Worm (Caenorhabditis elegans) whole organism, L2 larva: Measurements from ENCODE around the gene nimk-1.
A peak's percentile ranks its signal among the peaks of the same experiment; 100 is the strongest.

Source experiments
- ZK546.5 ChIP-seq: sonication (generic microtip); optimal IDR thresholded peaks from 2 replicates; lab custom pipeline; 2017; ENCODE audit warnings: missing biosample characterization, missing genetic modification characterization
- alr-1 ChIP-seq: fragments of 150-350 bp; optimal IDR thresholded peaks from 2 replicates; lab custom pipeline; 2014; ENCODE audit warnings: missing biosample characterization, missing genetic modification characterization
- blmp-1 ChIP-seq: sonication (generic microtip); optimal IDR thresholded peaks from 2 replicates; lab custom pipeline; 2017; ENCODE audit warnings: missing genetic modification characterization, mild to moderate bottlenecking, missing compliant biosample characterization, antibody characterized with exemption, moderate library complexity; ENCODE audit not compliant: insufficient read depth
- ceh-82 ChIP-seq: fragments of 150-350 bp; optimal IDR thresholded peaks from 2 replicates; lab custom pipeline; 2014; ENCODE audit warnings: missing biosample characterization, missing genetic modification characterization
- fos-1 ChIP-seq: fragments of 150-350 bp; optimal IDR thresholded peaks from 2 replicates; lab custom pipeline; 2014; ENCODE audit warnings: missing biosample characterization, missing genetic modification characterization
- lin-11 ChIP-seq: fragments of 150-350 bp; sonication (generic microtip); optimal IDR thresholded peaks from 2 replicates; lab custom pipeline; 2014; ENCODE audit warnings: missing biosample characterization, missing genetic modification characterization, inconsistent platforms, mixed read lengths
- lin-39 ChIP-seq: fragments of 150-350 bp; optimal IDR thresholded peaks from 2 replicates; lab custom pipeline; 2014; ENCODE audit warnings: missing biosample characterization, missing genetic modification reagents, missing genetic modification characterization
- mab-5 ChIP-seq: fragments of 150-350 bp; optimal IDR thresholded peaks from 2 replicates; lab custom pipeline; 2014; ENCODE audit warnings: missing biosample characterization, missing genetic modification characterization
- nhr-12 ChIP-seq: fragments of 150-350 bp; optimal IDR thresholded peaks from 2 replicates; lab custom pipeline; 2014; ENCODE audit warnings: missing biosample characterization, missing genetic modification characterization
- skn-1 ChIP-seq: sonication (generic microtip); optimal IDR thresholded peaks from 2 replicates; lab custom pipeline; 2017; ENCODE audit warnings: missing biosample characterization, missing genetic modification characterization
- zag-1 ChIP-seq: fragments of 150-350 bp; optimal IDR thresholded peaks from 2 replicates; lab custom pipeline; 2014; ENCODE audit warnings: missing biosample characterization, missing genetic modification characterization

- TF ChIP-seq skn-1 (tag; lab: Kevin White, UChicago) (no peak), lin-39 (tag; lab: Kevin White, UChicago) (no peak), alr-1 (tag; lab: Kevin White, UChicago) (no peak), ZK546.5 (tag; lab: Kevin White, UChicago) (no peak), lin-11 (tag; lab: Kevin White, UChicago) (no peak), nhr-12 (tag; lab: Kevin White, UChicago) (no peak), blmp-1 (no peak), mab-5 (tag; lab: Kevin White, UChicago) (no peak), ceh-82 (tag; lab: Kevin White, UChicago) (no peak), zag-1 (tag; lab: Kevin White, UChicago) (no peak), fos-1 (tag; lab: Kevin White, UChicago) (peak; percentile 58)
Observed at ce11 chrII:12577754-12578153, 42.2 kb downstream of the nimk-1 start, which contains the start of gene clec-8.
